Fruit fly (Drosophila melanogaster): ENCODE measurements around the gene pdm2.

Gene pdm2

DNA sequence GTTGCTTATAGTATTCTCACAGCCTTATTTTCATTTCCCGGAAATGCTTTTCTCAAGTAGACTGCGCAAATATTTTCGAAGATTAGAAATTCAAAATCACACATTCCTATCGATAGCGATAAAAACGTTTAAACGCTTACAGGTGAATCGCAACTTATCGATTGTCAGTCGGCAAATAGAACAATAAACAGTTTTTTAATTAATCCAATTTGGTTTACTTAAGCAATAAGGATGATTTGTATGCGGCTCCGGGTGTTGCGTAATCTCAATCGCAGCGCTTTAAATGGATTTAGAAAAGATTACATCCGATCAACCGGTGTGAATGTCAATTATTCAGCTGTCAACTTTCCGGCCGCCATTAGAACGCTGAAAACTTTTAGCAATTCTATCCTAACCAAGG lies 50.6 kb downstream of the pdm2 start, which contains the start of the genes CG6180 and CG15484:
Gene CG6180 (plus strand): TSS at position 122 of the 400 bp plus-strand sequence.
Gene CG15484 (minus strand): TSS at position 172 of the 400 bp plus-strand sequence.
- TF ChIP-seq noc (tag; optimal IDR thresholded peaks at IDR 0.05) = peak; percentile 32

- no peak for TF ChIP-seq noc (tag; optimal IDR thresholded peaks at IDR 0.05)
Observed at dm6 chr2L:12708576-12708975, 51.6 kb downstream of the pdm2 start.

- TF ChIP-seq noc (tag; optimal IDR thresholded peaks at IDR 0.05) = no peak
Observed at dm6 chr2L:12712255-12712654, 55.3 kb downstream of the pdm2 start.

dm6 chr2L:12712852-12713251 lies 55.9 kb downstream of the pdm2 start, which contains the start of gene CG5787:
CG5787 (minus strand) TSS chr2L:12712952.
- TF ChIP-seq noc (tag; optimal IDR thresholded peaks at IDR 0.05) = no peak

DNA sequence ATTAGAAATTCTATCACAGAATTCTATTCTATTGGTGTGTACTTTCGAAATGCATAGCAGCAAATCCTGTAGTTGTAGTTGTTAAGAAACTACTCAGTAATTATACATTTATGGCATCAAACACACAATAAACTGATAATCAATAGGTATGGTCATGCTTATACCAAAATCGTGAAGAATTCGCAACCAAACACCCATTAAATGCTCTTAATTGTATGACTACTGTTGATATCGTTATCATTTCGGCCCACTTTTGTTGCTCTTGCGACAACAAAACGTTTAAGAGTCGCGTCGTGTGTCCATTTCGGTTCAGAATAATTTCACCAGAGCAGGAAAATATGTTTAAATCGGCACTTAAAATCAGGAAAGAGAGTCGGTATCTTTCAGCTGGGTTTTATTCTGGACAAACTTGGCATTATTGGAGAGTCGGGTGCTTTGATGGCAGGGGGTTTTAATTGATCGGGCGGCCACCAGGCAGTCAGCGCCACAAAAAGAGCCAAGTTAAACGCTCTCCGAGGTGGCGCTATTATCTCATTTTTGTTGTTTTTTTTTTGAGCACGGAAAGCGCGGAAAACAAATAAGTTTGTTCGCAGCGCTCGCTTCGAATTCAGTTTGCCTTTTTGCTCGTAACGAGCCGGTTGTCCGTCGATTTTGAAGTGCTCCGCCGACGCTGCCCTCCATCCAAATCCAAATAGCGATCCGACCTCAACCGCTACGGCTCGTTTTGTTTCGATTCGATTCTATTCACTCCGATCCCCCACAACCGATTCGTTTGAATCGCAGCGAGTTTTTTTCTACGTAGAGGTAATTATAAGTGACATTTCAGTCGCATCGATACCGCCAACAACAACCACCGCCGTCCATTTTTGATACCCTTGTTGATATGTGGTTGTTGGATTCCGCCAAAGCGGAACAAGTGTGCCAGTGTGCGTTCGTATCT lies 61.7 kb downstream of the pdm2 start, which contains the start of gene MRP:
Gene MRP (plus strand): TSS at position 609 of the 940 bp plus-strand sequence.
- TF ChIP-seq noc (tag; optimal IDR thresholded peaks at IDR 0.05) = peak; percentile 44

dm6 chr2L:12719712-12720429 lies 62.9 kb downstream of the pdm2 start:
- TF ChIP-seq noc (tag; optimal IDR thresholded peaks at IDR 0.05) = peak; percentile 17

dm6 chr2L:12720430-12721396 lies 63.7 kb downstream of the pdm2 start:
- peak; percentile 84 for TF ChIP-seq noc (tag; optimal IDR thresholded peaks at IDR 0.05)

- peak; percentile 92 for TF ChIP-seq noc (tag; optimal IDR thresholded peaks at IDR 0.05)
Observed at dm6 chr2L:12721794-12722315, 64.9 kb downstream of the pdm2 start, which contains the start of gene Pih1D1. Pih1D1 (minus strand) TSS chr2L:12721843.

Measured in whole organism, larva.